Worm (Caenorhabditis elegans): ENCODE results near the gene B0563.5.

Gene B0563.5

ce11 chrX:9145848-9146247, at the start of gene B0563.5:
B0563.5 (plus strand) TSS chrX:9146148.
- TF ChIP-seq swsn-7 (tag; optimal IDR thresholded peaks at IDR 0.05) (no peak), aha-1 (tag; optimal IDR thresholded peaks at IDR 0.05) (no peak), nhr-71 (tag; optimal IDR thresholded peaks at IDR 0.05) (no peak), ceh-88 (GFP tag; IDR thresholded peaks at IDR 0.05) (no peak), jun-1 (tag; optimal IDR thresholded peaks at IDR 0.05) (no peak), egl-27 (tag; optimal IDR thresholded peaks at IDR 0.05) (no peak), ztf-4 (tag; optimal IDR thresholded peaks at IDR 0.05) (no peak), vab-15 (tag; optimal IDR thresholded peaks at IDR 0.05) (no peak), ceh-82 (tag; optimal IDR thresholded peaks at IDR 0.05) (no peak), unc-130 (tag; optimal IDR thresholded peaks at IDR 0.05) (no peak), ceh-8 (GFP tag; optimal IDR thresholded peaks at IDR 0.05) (no peak), nhr-11 (tag; optimal IDR thresholded peaks at IDR 0.05) (no peak), nhr-19 (GFP tag; conservative IDR thresholded peaks at IDR 0.05) (no peak), fkh-4 (tag; optimal IDR thresholded peaks at IDR 0.05; ENCODE audit: borderline replicate concordance) (no peak)

DNA sequence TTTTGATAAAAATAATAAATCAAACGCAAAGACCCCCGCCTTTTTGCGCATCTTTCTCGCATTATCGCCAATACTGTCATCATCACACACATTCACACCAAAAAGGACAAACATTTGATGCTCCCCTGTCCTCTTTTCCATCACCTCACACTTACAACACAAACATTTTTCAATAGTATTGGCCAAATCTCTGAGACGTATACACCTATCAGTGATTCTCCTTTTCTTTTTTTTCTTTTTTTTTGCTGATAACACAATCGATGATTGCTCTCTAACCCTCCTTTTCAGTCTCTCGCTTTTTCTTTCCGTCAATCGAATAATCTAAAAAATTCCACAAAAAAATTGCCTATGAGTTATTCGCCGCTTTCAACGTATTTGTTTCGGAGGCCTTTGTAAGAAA, 49.1 kb upstream of the B0563.5 start:
- TF ChIP-seq lin-35 (GFP tag; optimal IDR thresholded peaks at IDR 0.05) (peak in 1 of 2 experiments; percentile 16), lin-14 (GFP tag; optimal IDR thresholded peaks at IDR 0.05) (peak; percentile 8), isw-1 (GFP tag; IDR thresholded peaks at IDR 0.05) (no peak), lsy-2 (tag; optimal IDR thresholded peaks at IDR 0.05) (no peak), elt-2 (tag; optimal IDR thresholded peaks at IDR 0.05) (peak; percentile 62), tlp-1 (tag; optimal IDR thresholded peaks at IDR 0.05) (no peak)

ce11 chrX:9102150-9102549, 43.8 kb upstream of the B0563.5 start:
- TF ChIP-seq swsn-7 (tag; optimal IDR thresholded peaks at IDR 0.05) (no peak), lin-14 (GFP tag; optimal IDR thresholded peaks at IDR 0.05) (peak; percentile 18), mab-9 (GFP tag; IDR thresholded peaks at IDR 0.05) (no peak), efl-1 (optimal IDR thresholded peaks at IDR 0.05) (no peak), efl-1 (GFP tag; optimal IDR thresholded peaks at IDR 0.05 in 1 of 2) (peak in 1 of 2 experiments; percentile 41), alr-1 (tag; optimal IDR thresholded peaks at IDR 0.05; ENCODE audit: borderline replicate concordance) (no peak), blmp-1 (tag; optimal IDR thresholded peaks at IDR 0.05) (peak; percentile 74)

ce11 chrX:9103048-9103447, 42.9 kb upstream of the B0563.5 start:
- no peak for TF ChIP-seq xbp-1 (tag; optimal IDR thresholded peaks at IDR 0.05)
- no peak for TF ChIP-seq nhr-71 (tag; optimal IDR thresholded peaks at IDR 0.05)
- no peak for TF ChIP-seq unc-62 (GFP tag; optimal IDR thresholded peaks at IDR 0.05)
- no peak for TF ChIP-seq pax-3 (tag; optimal IDR thresholded peaks at IDR 0.05)
- no peak for TF ChIP-seq sup-37 (GFP tag; optimal IDR thresholded peaks at IDR 0.05)
- no peak for TF ChIP-seq C04F5.9 (tag; optimal IDR thresholded peaks at IDR 0.05)
- no peak for TF ChIP-seq nhr-84 (tag; optimal IDR thresholded peaks at IDR 0.05)
- TF ChIP-seq zip-4 (GFP tag; optimal IDR thresholded peaks at IDR 0.05): no peak
- TF ChIP-seq elt-2 (tag; optimal IDR thresholded peaks at IDR 0.05): no peak
- TF ChIP-seq lin-14 (GFP tag; optimal IDR thresholded peaks at IDR 0.05): no peak
- no peak for TF ChIP-seq swsn-7 (tag; optimal IDR thresholded peaks at IDR 0.05)
- TF ChIP-seq efl-1 (optimal IDR thresholded peaks at IDR 0.05): no peak
- TF ChIP-seq efl-1 (GFP tag; optimal IDR thresholded peaks at IDR 0.05 in 1 of 2): no peak
- no peak for TF ChIP-seq hlh-17 (GFP tag; optimal IDR thresholded peaks at IDR 0.05; ENCODE audit: borderline replicate concordance)
- TF ChIP-seq irx-1 (tag; optimal IDR thresholded peaks at IDR 0.05): no peak

DNA sequence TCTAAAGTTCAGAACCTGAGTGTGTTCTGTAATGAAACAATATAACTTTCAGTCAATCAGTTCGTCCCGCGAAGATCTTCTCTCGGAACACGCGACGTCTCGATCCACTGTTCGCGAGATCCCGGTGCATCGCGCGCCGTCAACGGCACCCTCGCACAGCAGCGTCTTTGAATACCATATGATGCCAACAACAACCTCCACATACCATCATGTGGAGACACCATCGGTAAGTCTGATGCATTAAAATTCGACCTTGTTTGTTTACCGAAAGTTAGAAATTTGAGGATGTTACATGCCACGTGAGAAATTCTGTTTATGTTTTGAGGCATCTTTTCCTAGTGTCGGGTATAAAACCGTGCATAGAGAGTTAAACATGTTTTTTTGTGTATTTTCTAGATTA, 42.4 kb upstream of the B0563.5 start:
- TF ChIP-seq fkh-10 (GFP tag; optimal IDR thresholded peaks at IDR 0.05) (no peak), alr-1 (tag; optimal IDR thresholded peaks at IDR 0.05; ENCODE audit: borderline replicate concordance) (no peak), nhr-85 (tag) (peak; percentile 83), ceh-8 (GFP tag; optimal IDR thresholded peaks at IDR 0.05) (no peak), snu-23 (GFP tag; optimal IDR thresholded peaks at IDR 0.05) (no peak), hpl-2 (GFP tag; optimal IDR thresholded peaks at IDR 0.05) (no peak), egl-13 (tag; optimal IDR thresholded peaks at IDR 0.05) (no peak), sup-37 (GFP tag; optimal IDR thresholded peaks at IDR 0.05) (no peak), nhr-47 (tag; optimal IDR thresholded peaks at IDR 0.05) (no peak), lin-15B (tag; optimal IDR thresholded peaks at IDR 0.05) (no peak), lin-14 (GFP tag; optimal IDR thresholded peaks at IDR 0.05) (peak; percentile 41), lin-35 (GFP tag; optimal IDR thresholded peaks at IDR 0.05) (peak in 1 of 2 experiments; percentile 35), nhr-71 (tag; optimal IDR thresholded peaks at IDR 0.05) (peak; percentile 8), efl-1 (optimal IDR thresholded peaks at IDR 0.05) (no peak), efl-1 (GFP tag; optimal IDR thresholded peaks at IDR 0.05 in 1 of 2) (peak in 1 of 2 experiments; percentile 56), mef-2 (tag; optimal IDR thresholded peaks at IDR 0.05) (no peak), ceh-88 (GFP tag; IDR thresholded peaks at IDR 0.05) (no peak)
